Fruit fly (Drosophila melanogaster) whole organism, embryonic: Measurements from ENCODE around the gene CG11842.

ENCODE experiments used
- CG10147 ChIP-seq: fragments of 200-800 bp; sonication (Bioruptor generic); optimal IDR thresholded peaks from 2 replicates; lab custom pipeline; 2019; ENCODE audit warnings: missing biosample characterization, mild to moderate bottlenecking, missing genetic modification characterization, moderate library complexity
- CG10267 ChIP-seq: fragments of 200-800 bp; sonication (Bioruptor generic); optimal IDR thresholded peaks from 2 replicates; lab custom pipeline; 2018; ENCODE audit warnings: missing biosample characterization, mild to moderate bottlenecking, missing genetic modification characterization, moderate library complexity
- CG10366 ChIP-seq: fragments of 200-800 bp; sonication (Bioruptor generic); IDR thresholded peaks from 2 replicates; pipeline ENCODE4 v1.3.6; 2022; ENCODE audit warnings: missing biosample characterization, missing genetic modification characterization
- CG10462 ChIP-seq: fragments of 200-800 bp; sonication (Bioruptor generic); optimal IDR thresholded peaks from 2 replicates; lab custom pipeline; 2016; ENCODE audit warnings: missing biosample characterization, missing genetic modification characterization
- CG10543 ChIP-seq: fragments of 200-800 bp; sonication (Bioruptor generic); optimal IDR thresholded peaks from 3 replicates; lab custom pipeline; 2017; ENCODE audit warnings: missing biosample characterization, mild to moderate bottlenecking, missing genetic modification characterization, moderate library complexity
- CG11696 ChIP-seq: fragments of 200-800 bp; sonication (Bioruptor generic); IDR thresholded peaks from 2 replicates; pipeline ENCODE4 v1.3.6; 2022; ENCODE audit warnings: missing biosample characterization, missing genetic modification characterization
- CG12104 ChIP-seq: fragments of 200-800 bp; sonication (Bioruptor generic); optimal IDR thresholded peaks from 3 replicates; lab custom pipeline; 2016; ENCODE audit warnings: missing biosample characterization, missing genetic modification characterization
- CG15601 ChIP-seq: fragments of 200-800 bp; sonication (Bioruptor generic); optimal IDR thresholded peaks from 3 replicates; lab custom pipeline; 2019; ENCODE audit warnings: missing biosample characterization, mild to moderate bottlenecking, missing genetic modification characterization, moderate library complexity
- CG1603 ChIP-seq: fragments of 200-800 bp; sonication (Bioruptor generic); optimal IDR thresholded peaks from 2 replicates; lab custom pipeline; 2019; ENCODE audit warnings: missing biosample characterization, mild to moderate bottlenecking, missing genetic modification characterization, moderate library complexity
- CG16779 ChIP-seq: fragments of 200-800 bp; sonication (Bioruptor generic); IDR thresholded peaks from 2 replicates; pipeline ENCODE4 v1.3.6; 2022; ENCODE audit warnings: missing biosample characterization, missing genetic modification characterization
- CG16813 ChIP-seq: fragments of 200-800 bp; sonication (Bioruptor generic); IDR thresholded peaks from 3 replicates; pipeline ENCODE4 v1.3.6; 2022; ENCODE audit warnings: missing biosample characterization, missing genetic modification characterization; ENCODE audit not compliant: partially characterized antibody
- CG16863 ChIP-seq: fragments of 200-800 bp; sonication (Bioruptor generic); optimal IDR thresholded peaks from 3 replicates; lab custom pipeline; 2016; ENCODE audit warnings: missing biosample characterization, missing genetic modification characterization
- CG17359 ChIP-seq: fragments of 200-800 bp; sonication (Bioruptor generic); optimal IDR thresholded peaks from 3 replicates; lab custom pipeline; 2018; ENCODE audit warnings: missing biosample characterization, mild to moderate bottlenecking, missing genetic modification characterization, moderate library complexity
- CG17612 ChIP-seq: fragments of 200-800 bp; sonication (Bioruptor generic); IDR thresholded peaks from 2 replicates; pipeline ENCODE4 v1.3.6; 2022; ENCODE audit warnings: missing biosample characterization, missing genetic modification characterization
- CG17829 ChIP-seq: fragments of 200-800 bp; optimal IDR thresholded peaks from 2 replicates; lab custom pipeline; 2019; ENCODE audit warnings: missing biosample characterization, mild to moderate bottlenecking, missing genetic modification characterization, moderate library complexity
- CG2712 ChIP-seq: fragments of 200-800 bp; optimal IDR thresholded peaks from 3 replicates; lab custom pipeline; 2019; ENCODE audit warnings: missing biosample characterization, mild to moderate bottlenecking, missing genetic modification characterization, moderate library complexity
- CG2889 ChIP-seq: fragments of 200-800 bp; sonication (Bioruptor generic); IDR thresholded peaks from 3 replicates; pipeline ENCODE4 v1.3.6; 2022; ENCODE audit warnings: missing biosample characterization, missing genetic modification characterization
- CG3065 ChIP-seq: fragments of 200-800 bp; sonication (Bioruptor generic); optimal IDR thresholded peaks from 2 replicates; lab custom pipeline; 2016; ENCODE audit warnings: missing biosample characterization, missing genetic modification characterization
- CG3281 ChIP-seq: fragments of 200-800 bp; sonication (Bioruptor generic); optimal IDR thresholded peaks from 3 replicates; lab custom pipeline; 2017; ENCODE audit warnings: missing biosample characterization, mild to moderate bottlenecking, missing genetic modification characterization
- CG33557 ChIP-seq: fragments of 200-800 bp; sonication (Bioruptor generic); optimal IDR thresholded peaks from 2 replicates; lab custom pipeline; 2019; ENCODE audit warnings: missing biosample characterization, mild to moderate bottlenecking, missing genetic modification characterization, moderate library complexity
- CG43689 ChIP-seq: fragments of 200-800 bp; sonication (Bioruptor generic); IDR thresholded peaks from 2 replicates; pipeline ENCODE4 v1.3.6; 2022; ENCODE audit warnings: missing biosample characterization, missing genetic modification characterization
- CG4730 ChIP-seq: fragments of 200-800 bp; sonication (Bioruptor generic); IDR thresholded peaks from 2 replicates; pipeline ENCODE4 v1.3.6; 2022; ENCODE audit warnings: missing biosample characterization, missing genetic modification characterization
- CG6254 ChIP-seq: fragments of 200-800 bp; sonication (Bioruptor generic); optimal IDR thresholded peaks from 3 replicates; lab custom pipeline; 2017; ENCODE audit warnings: mild to moderate bottlenecking, missing biosample characterization, missing genetic modification reagents, missing genetic modification characterization
- CG7839 ChIP-seq: fragments of 200-800 bp; sonication (Bioruptor generic); optimal IDR thresholded peaks from 3 replicates; lab custom pipeline; 2018; ENCODE audit warnings: missing biosample characterization, mild to moderate bottlenecking, missing genetic modification characterization, moderate library complexity
- CG8388 ChIP-seq: fragments of 200-800 bp; sonication (Bioruptor generic); optimal IDR thresholded peaks from 2 replicates; lab custom pipeline; 2019; ENCODE audit warnings: missing biosample characterization, mild to moderate bottlenecking, missing genetic modification characterization, moderate library complexity
- CG8765 ChIP-seq: fragments of 200-800 bp; sonication (Bioruptor generic); IDR thresholded peaks from 2 replicates; pipeline ENCODE4 v1.3.6; 2022; ENCODE audit warnings: missing biosample characterization, missing genetic modification characterization
- CkIIα-i1 ChIP-seq: fragments of 200-800 bp; sonication (Bioruptor generic); IDR thresholded peaks from 2 replicates; pipeline ENCODE4 v1.3.6; 2022; ENCODE audit warnings: missing biosample characterization, missing genetic modification characterization
- Elba2 ChIP-seq: fragments of 200-800 bp; sonication (Bioruptor generic); optimal IDR thresholded peaks from 3 replicates; lab custom pipeline; 2016; ENCODE audit warnings: missing biosample characterization, missing genetic modification characterization
- Ets97D ChIP-seq: fragments of 200-800 bp; sonication (Bioruptor generic); optimal IDR thresholded peaks from 3 replicates; lab custom pipeline; 2016; ENCODE audit warnings: missing biosample characterization, missing genetic modification characterization
- Fer1 ChIP-seq: fragments of 200-800 bp; sonication (Bioruptor generic); optimal IDR thresholded peaks from 2 replicates; lab custom pipeline; 2017; ENCODE audit warnings: missing biosample characterization, mild to moderate bottlenecking, missing genetic modification characterization
- GATAe ChIP-seq: fragments of 200-800 bp; sonication (Bioruptor generic); conservative IDR thresholded peaks from 2 replicates; pipeline ENCODE4 v1.3.6; 2022; ENCODE audit warnings: missing biosample characterization, missing genetic modification characterization
- Hr39 ChIP-seq: fragments of >200 bp; optimal IDR thresholded peaks from 2 replicates; lab custom pipeline; 2017
- Pdp1 ChIP-seq, 2 experiments: fragments of 200-800 bp; sonication (Bioruptor generic); optimal IDR thresholded peaks; 3 replicates each; lab custom pipeline; 2016; ENCODE audit warnings: missing biosample characterization in 2 of 2, missing genetic modification characterization in 2 of 2, mild to moderate bottlenecking in 1 of 2, moderate library complexity in 1 of 2
- cas ChIP-seq: fragments of 200-800 bp; sonication (Bioruptor generic); IDR thresholded peaks from 2 replicates; pipeline ENCODE4 v1.3.6; 2022; ENCODE audit warnings: missing biosample characterization, missing genetic modification characterization
- esg ChIP-seq: fragments of 200-800 bp; sonication (Bioruptor generic); conservative IDR thresholded peaks from 2 replicates; pipeline ENCODE4 v1.3.6; 2022; ENCODE audit warnings: missing biosample characterization, missing genetic modification characterization
- ewg ChIP-seq: fragments of 200-800 bp; sonication (Bioruptor generic); optimal IDR thresholded peaks from 3 replicates; lab custom pipeline; 2017; ENCODE audit warnings: mild to moderate bottlenecking, missing biosample characterization, missing genetic modification reagents, missing genetic modification characterization
- fd3F ChIP-seq: fragments of 200-800 bp; sonication (Bioruptor generic); optimal IDR thresholded peaks from 2 replicates; lab custom pipeline; 2018; ENCODE audit warnings: missing biosample characterization, mild to moderate bottlenecking, missing genetic modification characterization, moderate library complexity
- fru ChIP-seq: fragments of >200 bp; optimal IDR thresholded peaks from 2 replicates; lab custom pipeline; 2017
- gfzf ChIP-seq: fragments of 200-800 bp; sonication (Bioruptor generic); optimal IDR thresholded peaks from 2 replicates; lab custom pipeline; 2016; ENCODE audit warnings: missing biosample characterization, mild to moderate bottlenecking, missing genetic modification characterization, moderate library complexity
- kah ChIP-seq: fragments of 200-800 bp; sonication (Bioruptor generic); optimal IDR thresholded peaks from 2 replicates; lab custom pipeline; 2018; ENCODE audit warnings: missing biosample characterization, mild to moderate bottlenecking, missing genetic modification characterization
- kay ChIP-seq: fragments of 200-800 bp; sonication (Bioruptor generic); optimal IDR thresholded peaks from 2 replicates; lab custom pipeline; 2016; ENCODE audit warnings: missing biosample characterization, missing genetic modification characterization
- nom ChIP-seq: fragments of 200-800 bp; sonication (Bioruptor generic); optimal IDR thresholded peaks from 2 replicates; lab custom pipeline; 2017; ENCODE audit warnings: missing biosample characterization, missing genetic modification characterization, mild to moderate bottlenecking, moderate library complexity, missing genetic modification reagents
- onecut ChIP-seq: fragments of 200-800 bp; sonication (Bioruptor generic); IDR thresholded peaks from 2 replicates; pipeline ENCODE4 v1.3.6; 2022; ENCODE audit warnings: missing biosample characterization, missing genetic modification characterization
- pb ChIP-seq: fragments of 200-800 bp; sonication (Bioruptor generic); optimal IDR thresholded peaks from 3 replicates; lab custom pipeline; 2016; ENCODE audit warnings: missing biosample characterization, missing genetic modification characterization
- pnt ChIP-seq: fragments of 200-800 bp; sonication (Bioruptor generic); optimal IDR thresholded peaks from 3 replicates; lab custom pipeline; 2016; ENCODE audit warnings: missing biosample characterization, missing genetic modification characterization
- rib ChIP-seq: fragments of 200-800 bp; sonication (Bioruptor generic); IDR thresholded peaks from 2 replicates; pipeline ENCODE4 v1.3.6; 2022; ENCODE audit warnings: missing biosample characterization, missing genetic modification characterization
- sug ChIP-seq: fragments of 200-800 bp; optimal IDR thresholded peaks from 2 replicates; lab custom pipeline; 2019; ENCODE audit warnings: missing biosample characterization, mild to moderate bottlenecking, missing genetic modification characterization, moderate library complexity
- tio ChIP-seq: fragments of 200-800 bp; sonication (Bioruptor generic); optimal IDR thresholded peaks from 2 replicates; lab custom pipeline; 2017; ENCODE audit warnings: missing biosample characterization, missing genetic modification characterization, inconsistent platforms
- tup ChIP-seq: fragments of 200-800 bp; sonication (Bioruptor generic); optimal IDR thresholded peaks from 2 replicates; lab custom pipeline; 2016; ENCODE audit warnings: missing biosample characterization, mild to moderate bottlenecking, missing genetic modification characterization, moderate library complexity
- vfl ChIP-seq: fragments of 200-800 bp; sonication (Bioruptor generic); optimal IDR thresholded peaks from 2 replicates; lab custom pipeline; 2016; ENCODE audit warnings: missing biosample characterization, missing genetic modification characterization
- wor ChIP-seq: fragments of 200-800 bp; sonication (Bioruptor generic); IDR thresholded peaks from 2 replicates; pipeline ENCODE4 v1.3.6; 2022; ENCODE audit warnings: missing biosample characterization, missing genetic modification characterization

Gene CG11842

DNA sequence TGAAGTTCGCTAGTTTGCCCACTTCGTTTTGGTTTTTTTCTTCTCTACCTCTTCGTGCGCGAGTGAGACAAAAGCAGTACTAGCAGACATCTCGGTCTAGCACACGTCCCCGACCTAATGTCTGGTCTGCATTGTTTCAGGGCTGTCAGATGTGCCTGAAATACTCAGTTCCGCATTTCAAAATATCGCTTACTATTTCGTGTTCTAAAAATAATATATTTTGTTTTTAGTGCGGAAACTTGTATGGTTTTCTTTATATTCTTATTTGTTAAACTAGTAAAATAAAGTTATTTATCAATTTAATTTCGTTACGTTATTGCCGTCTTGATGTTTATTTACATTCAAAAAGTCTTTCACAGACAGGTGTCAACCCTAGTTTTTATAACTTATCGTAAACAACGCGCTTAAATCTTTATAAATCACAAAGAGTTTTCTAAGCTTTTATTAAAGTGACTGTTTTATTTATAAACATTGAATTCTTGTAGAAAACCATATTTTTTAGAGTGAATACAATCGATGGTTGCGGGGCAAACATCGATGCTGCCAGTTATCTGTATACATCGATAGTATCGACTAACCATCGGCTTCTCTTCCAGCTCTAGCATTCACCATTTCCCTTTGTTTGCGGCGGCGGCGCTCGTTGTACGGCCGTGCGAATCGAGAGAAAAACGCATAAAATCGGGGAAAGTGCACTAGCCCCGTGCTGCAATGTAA lies 10.9 kb downstream of the CG11842 start (continued):
- peak; percentile 70 for TF ChIP-seq sug (tag; lab: Kevin White, UChicago)
- no peak for TF ChIP-seq tio (GFP tag; lab: Kevin White, UChicago)
- no peak for TF ChIP-seq vfl (GFP tag; lab: Kevin White, UChicago)
- no peak for TF ChIP-seq CG8765 (GFP tag; lab: Robert Waterston, UW)
- peak; percentile 61 for TF ChIP-seq CG15601
- no peak for TF ChIP-seq CG10366 (GFP tag; lab: Robert Waterston, UW)
- no peak; the same call in 1 of the 2 replicates for TF ChIP-seq onecut (GFP tag; lab: Robert Waterston, UW)
- TF ChIP-seq Elba2 = no peak
- peak; percentile 88 for TF ChIP-seq CG10543 (GFP tag; lab: Kevin White, UChicago)
- no peak for TF ChIP-seq pnt
- TF ChIP-seq rib (GFP tag; lab: Robert Waterston, UW) = no peak
- peak; percentile 75 for TF ChIP-seq CG17359 (tag; lab: Kevin White, UChicago)
- peak; percentile 6 to 55 for TF ChIP-seq Pdp1 (GFP tag; optimal IDR thresholded peaks at IDR 0.05; lab: Kevin White, UChicago)
- TF ChIP-seq CG12104 (GFP tag; lab: Kevin White, UChicago) = peak; percentile 63
- no peak for TF ChIP-seq CG16813 (GFP tag; lab: Robert Waterston, UW)
- TF ChIP-seq tup (GFP tag; lab: Kevin White, UChicago) = peak; percentile 3
- TF ChIP-seq pb = no peak
- TF ChIP-seq CG10267 (tag; lab: Kevin White, UChicago) = peak; percentile 80
- peak; percentile 73 for TF ChIP-seq CG10147
- TF ChIP-seq CG1603 (tag; lab: Kevin White, UChicago) = peak; percentile 64
- TF ChIP-seq kay (GFP tag; lab: Kevin White, UChicago) = no peak
- no peak for TF ChIP-seq wor (GFP tag; lab: Robert Waterston, UW)
- TF ChIP-seq fd3F = peak; percentile 64
- TF ChIP-seq Hr39 (lab: Kevin White, UChicago) = no peak
- TF ChIP-seq CG3065 (GFP tag; lab: Kevin White, UChicago) = no peak
- no peak for TF ChIP-seq CG4730
- TF ChIP-seq nom (GFP tag; lab: Kevin White, UChicago) = peak; percentile 34
- peak; percentile 80 for TF ChIP-seq CG7839 (tag; lab: Kevin White, UChicago)
- peak; percentile 52 for TF ChIP-seq CG33557
- TF ChIP-seq CG43689 (GFP tag; lab: Robert Waterston, UW) = no peak
- TF ChIP-seq CG11696 = no peak
- no peak for TF ChIP-seq esg (GFP tag; lab: Robert Waterston, UW)
- TF ChIP-seq ewg = peak; percentile 12
- TF ChIP-seq Ets97D (GFP tag; lab: Kevin White, UChicago) = peak; percentile 86
- TF ChIP-seq CG2712 (tag; lab: Kevin White, UChicago) = peak; percentile 82
- TF ChIP-seq gfzf (GFP tag; lab: Kevin White, UChicago) = peak; percentile 19
- peak; percentile 37 for TF ChIP-seq CG6254 (GFP tag; lab: Kevin White, UChicago)
- TF ChIP-seq GATAe = no peak
- TF ChIP-seq cas = no peak
- TF ChIP-seq kah (GFP tag; lab: Kevin White, UChicago) = peak; percentile 25
- no peak for TF ChIP-seq CG2889 (GFP tag; lab: Robert Waterston, UW)
- TF ChIP-seq CG16779 (GFP tag; lab: Robert Waterston, UW) = no peak
- peak; percentile 64 for TF ChIP-seq CG8388
- no peak for TF ChIP-seq CkIIα-i1 (GFP tag; lab: Robert Waterston, UW)
- TF ChIP-seq CG3281 = peak; percentile 77
- TF ChIP-seq CG17612 (GFP tag; lab: Robert Waterston, UW) = no peak
- peak; percentile 15 for TF ChIP-seq CG10462
- peak; percentile 77 for TF ChIP-seq CG17829 (tag; lab: Kevin White, UChicago)
- no peak for TF ChIP-seq fru (lab: Kevin White, UChicago)
- TF ChIP-seq Fer1 = peak; percentile 61
- TF ChIP-seq CG16863 (GFP tag; lab: Kevin White, UChicago) = peak; percentile 56
